Worm (Caenorhabditis elegans) whole organism, mixed stage, embryonic: ENCODE data around the gene ZK686.3.
A peak's percentile ranks its signal among the peaks of the same experiment; 100 is the strongest.

ENCODE experiments used
- M03D4.4 ChIP-seq: sonication (generic microtip); optimal IDR thresholded peaks from 2 replicates; lab custom pipeline; 2017; ENCODE audit warnings: mild to moderate bottlenecking, missing genetic modification characterization, missing compliant biosample characterization
- blmp-1 ChIP-seq: fragments of 150-350 bp; optimal IDR thresholded peaks from 2 replicates; lab custom pipeline; 2014; ENCODE audit warnings: missing biosample characterization, missing genetic modification characterization
- ceh-43 ChIP-seq: fragments of 200-800 bp; sonication (Bioruptor generic); optimal IDR thresholded peaks from 2 replicates; lab custom pipeline; 2018; ENCODE audit warnings: mild to moderate bottlenecking, missing genetic modification characterization, moderate library complexity, missing compliant biosample characterization
- ceh-83 ChIP-seq: fragments of 200-800 bp; sonication (Bioruptor generic); optimal IDR thresholded peaks from 2 replicates; lab custom pipeline; 2018; ENCODE audit warnings: mild to moderate bottlenecking, missing genetic modification characterization, missing compliant biosample characterization
- ces-1 ChIP-seq: fragments of 150-350 bp; optimal IDR thresholded peaks from 2 replicates; lab custom pipeline; 2014; ENCODE audit warnings: missing biosample characterization, missing genetic modification reagents, missing genetic modification characterization
- cnd-1 ChIP-seq: fragments of 200-800 bp; sonication (Bioruptor generic); optimal IDR thresholded peaks from 2 replicates; lab custom pipeline; 2018; ENCODE audit warnings: mild to moderate bottlenecking, missing genetic modification characterization, missing compliant biosample characterization
- drap-1 ChIP-seq: fragments of 200-800 bp; sonication (Bioruptor generic); optimal IDR thresholded peaks from 3 replicates; lab custom pipeline; 2018; ENCODE audit warnings: mild to moderate bottlenecking, missing genetic modification characterization, missing compliant biosample characterization
- elt-1 ChIP-seq: sonication (generic microtip); optimal IDR thresholded peaks from 2 replicates; lab custom pipeline; 2017; ENCODE audit warnings: missing genetic modification characterization, mild to moderate bottlenecking, missing compliant biosample characterization, antibody characterized with exemption, moderate library complexity, borderline replicate concordance; ENCODE audit not compliant: insufficient read depth
- elt-3 ChIP-seq: fragments of 150-350 bp; optimal IDR thresholded peaks from 2 replicates; lab custom pipeline; 2014; ENCODE audit warnings: missing biosample characterization, missing genetic modification characterization
- flh-1 ChIP-seq: fragments of 200-800 bp; sonication (Bioruptor generic); optimal IDR thresholded peaks from 2 replicates; lab custom pipeline; 2018; ENCODE audit warnings: mild to moderate bottlenecking, missing genetic modification characterization, moderate library complexity, missing compliant biosample characterization
- ham-2 ChIP-seq: fragments of 200-800 bp; sonication (Bioruptor generic); optimal IDR thresholded peaks from 2 replicates; lab custom pipeline; 2018; ENCODE audit warnings: mild to moderate bottlenecking, missing genetic modification characterization, missing compliant biosample characterization
- lin-13 ChIP-seq: fragments of 150-350 bp; optimal IDR thresholded peaks from 2 replicates; lab custom pipeline; 2014; ENCODE audit warnings: missing biosample characterization, missing genetic modification characterization
- lin-32 ChIP-seq: fragments of 200-800 bp; sonication (Bioruptor generic); optimal IDR thresholded peaks from 2 replicates; lab custom pipeline; 2018; ENCODE audit warnings: mild to moderate bottlenecking, missing genetic modification characterization, missing compliant biosample characterization
- lsy-2 ChIP-seq: fragments of 150-350 bp; optimal IDR thresholded peaks from 2 replicates; lab custom pipeline; 2014; ENCODE audit warnings: missing biosample characterization, missing genetic modification characterization
- mab-5 ChIP-seq: fragments of 150-350 bp; optimal IDR thresholded peaks from 2 replicates; lab custom pipeline; 2014; ENCODE audit warnings: missing biosample characterization, missing genetic modification characterization
- mep-1 ChIP-seq: fragments of 150-350 bp; optimal IDR thresholded peaks from 2 replicates; lab custom pipeline; 2017; ENCODE audit warnings: missing biosample characterization, missing genetic modification reagents, missing genetic modification characterization, inconsistent platforms
- mls-2 ChIP-seq: sonication (generic microtip); optimal IDR thresholded peaks from 2 replicates; lab custom pipeline; 2016; ENCODE audit warnings: mild to moderate bottlenecking, missing genetic modification characterization, moderate library complexity, missing compliant biosample characterization
- nhr-12 ChIP-seq: fragments of 150-350 bp; optimal IDR thresholded peaks from 2 replicates; lab custom pipeline; 2014; ENCODE audit warnings: missing biosample characterization, missing genetic modification characterization
- nhr-2 ChIP-seq: fragments of 150-350 bp; optimal IDR thresholded peaks from 2 replicates; lab custom pipeline; 2014; ENCODE audit warnings: missing biosample characterization, missing genetic modification characterization
- nhr-76 ChIP-seq: sonication (generic microtip); optimal IDR thresholded peaks from 2 replicates; lab custom pipeline; 2017; ENCODE audit warnings: missing biosample characterization, missing genetic modification characterization
- pha-4 ChIP-seq: fragments of 150-350 bp; optimal IDR thresholded peaks from 2 replicates; lab custom pipeline; 2018; ENCODE audit warnings: missing biosample characterization, missing genetic modification reagents, missing genetic modification characterization
- sem-2 ChIP-seq: fragments of 200-800 bp; sonication (Bioruptor generic); optimal IDR thresholded peaks from 2 replicates; lab custom pipeline; 2018; ENCODE audit warnings: mild to moderate bottlenecking, missing genetic modification characterization, missing compliant biosample characterization
- snpc-4 ChIP-seq: fragments of 150-350 bp; optimal IDR thresholded peaks from 2 replicates; lab custom pipeline; 2014; ENCODE audit warnings: missing biosample characterization, missing genetic modification characterization
- sptf-1 ChIP-seq: sonication (generic microtip); optimal IDR thresholded peaks from 2 replicates; lab custom pipeline; 2017; ENCODE audit warnings: mild to moderate bottlenecking, missing genetic modification characterization, moderate library complexity, missing compliant biosample characterization
- tbx-8 ChIP-seq: fragments of 200-800 bp; sonication (Bioruptor generic); optimal IDR thresholded peaks from 2 replicates; lab custom pipeline; 2018; ENCODE audit warnings: mild to moderate bottlenecking, missing genetic modification characterization, moderate library complexity, missing compliant biosample characterization
- unc-120 ChIP-seq: sonication (generic microtip); optimal IDR thresholded peaks from 2 replicates; lab custom pipeline; 2017; ENCODE audit warnings: missing genetic modification characterization, missing compliant biosample characterization; ENCODE audit not compliant: poor library complexity, severe bottlenecking
- unc-62 ChIP-seq: fragments of 150-350 bp; optimal IDR thresholded peaks from 2 replicates; lab custom pipeline; 2014; ENCODE audit warnings: missing biosample characterization, missing genetic modification reagents, missing genetic modification characterization
- zip-8 ChIP-seq: fragments of 150-350 bp; optimal IDR thresholded peaks from 2 replicates; lab custom pipeline; 2014; ENCODE audit warnings: missing biosample characterization, missing genetic modification characterization
- ztf-11 ChIP-seq: fragments of 150-350 bp; optimal IDR thresholded peaks from 2 replicates; lab custom pipeline; 2014; ENCODE audit warnings: missing biosample characterization, missing genetic modification characterization

ZK686.3 gene

ce11 chrIII:7726500-7726899 lies 42.4 kb downstream of the ZK686.3 start:
- TF ChIP-seq drap-1 (GFP tag; lab: Kevin White, UChicago) = no peak
- TF ChIP-seq mep-1 (tag; lab: Kevin White, UChicago) = no peak
- no peak for TF ChIP-seq ces-1 (GFP tag; lab: Kevin White, UChicago)
- no peak for TF ChIP-seq lin-13 (tag; lab: Kevin White, UChicago)
- TF ChIP-seq ham-2 (GFP tag; lab: Kevin White, UChicago) = no peak
- TF ChIP-seq mls-2 (tag; lab: Kevin White, UChicago) = no peak
- no peak for TF ChIP-seq snpc-4 (tag; lab: Kevin White, UChicago)
- no peak for TF ChIP-seq unc-62
- no peak for TF ChIP-seq nhr-2 (tag; lab: Kevin White, UChicago)
- TF ChIP-seq blmp-1 (tag; lab: Kevin White, UChicago) = no peak

- peak; percentile 56 for TF ChIP-seq nhr-2 (tag; lab: Kevin White, UChicago)
- peak; percentile 27 for TF ChIP-seq lsy-2 (tag; lab: Kevin White, UChicago)
- peak; percentile 70 for TF ChIP-seq ces-1 (GFP tag; lab: Kevin White, UChicago)
- peak; percentile 25 for TF ChIP-seq zip-8 (tag; lab: Kevin White, UChicago)
- no peak for TF ChIP-seq blmp-1 (tag; lab: Kevin White, UChicago)
- TF ChIP-seq sptf-1 (tag; lab: Kevin White, UChicago) = no peak
These were observed 43.2 kb downstream of the ZK686.3 start for ce11 chrIII:7725483-7726250.

- no peak for TF ChIP-seq tbx-8
- TF ChIP-seq flh-1 = no peak
- TF ChIP-seq mls-2 (tag; lab: Kevin White, UChicago) = no peak
- no peak for TF ChIP-seq nhr-2 (tag; lab: Kevin White, UChicago)
These were observed 44.4 kb downstream of the ZK686.3 start for ce11 chrIII:7724433-7724832.

ce11 chrIII:7723412-7724068 lies 45.3 kb downstream of the ZK686.3 start:
- TF ChIP-seq lsy-2 (tag; lab: Kevin White, UChicago) = peak; percentile 22
- TF ChIP-seq ces-1 (GFP tag; lab: Kevin White, UChicago) = peak; percentile 97
- no peak for TF ChIP-seq mep-1 (tag; lab: Kevin White, UChicago)
- no peak for TF ChIP-seq tbx-8
- no peak for TF ChIP-seq ceh-83 (GFP tag; lab: Kevin White, UChicago)
- no peak for TF ChIP-seq ceh-43 (GFP tag; lab: Kevin White, UChicago)

- no peak for TF ChIP-seq unc-120
- TF ChIP-seq blmp-1 (tag; lab: Kevin White, UChicago) = no peak
- TF ChIP-seq nhr-76 (tag; lab: Kevin White, UChicago) = no peak
- no peak for TF ChIP-seq nhr-12 (tag; lab: Kevin White, UChicago)
- TF ChIP-seq ztf-11 (tag; lab: Kevin White, UChicago) = no peak
- no peak for TF ChIP-seq flh-1
- no peak for TF ChIP-seq elt-1
- TF ChIP-seq snpc-4 (tag; lab: Kevin White, UChicago) = no peak
- no peak for TF ChIP-seq mab-5
- TF ChIP-seq ceh-83 (GFP tag; lab: Kevin White, UChicago) = no peak
- TF ChIP-seq nhr-2 (tag; lab: Kevin White, UChicago) = no peak
- TF ChIP-seq elt-3 = no peak
- no peak for TF ChIP-seq lsy-2 (tag; lab: Kevin White, UChicago)
- TF ChIP-seq lin-32 = no peak
- TF ChIP-seq M03D4.4 (tag; lab: Kevin White, UChicago) = no peak
- no peak for TF ChIP-seq unc-62
These were observed 45.9 kb downstream of the ZK686.3 start for ce11 chrIII:7722999-7723398.

ce11 chrIII:7722411-7722810 lies 46.5 kb downstream of the ZK686.3 start:
- TF ChIP-seq pha-4 (no peak), elt-3 (no peak), cnd-1 (tag; lab: Kevin White, UChicago) (no peak), zip-8 (tag; lab: Kevin White, UChicago) (no peak), ceh-43 (GFP tag; lab: Kevin White, UChicago) (no peak), M03D4.4 (tag; lab: Kevin White, UChicago) (no peak), mep-1 (tag; lab: Kevin White, UChicago) (no peak), ham-2 (GFP tag; lab: Kevin White, UChicago) (no peak), ces-1 (GFP tag; lab: Kevin White, UChicago) (no peak), snpc-4 (tag; lab: Kevin White, UChicago) (no peak), sem-2 (GFP tag; lab: Kevin White, UChicago) (no peak), flh-1 (no peak), unc-62 (no peak), nhr-76 (tag; lab: Kevin White, UChicago) (no peak), sptf-1 (tag; lab: Kevin White, UChicago) (no peak), ztf-11 (tag; lab: Kevin White, UChicago) (no peak)
